Worm (Caenorhabditis elegans): Measurements from ENCODE around the gene R01E6.5.

DNA sequence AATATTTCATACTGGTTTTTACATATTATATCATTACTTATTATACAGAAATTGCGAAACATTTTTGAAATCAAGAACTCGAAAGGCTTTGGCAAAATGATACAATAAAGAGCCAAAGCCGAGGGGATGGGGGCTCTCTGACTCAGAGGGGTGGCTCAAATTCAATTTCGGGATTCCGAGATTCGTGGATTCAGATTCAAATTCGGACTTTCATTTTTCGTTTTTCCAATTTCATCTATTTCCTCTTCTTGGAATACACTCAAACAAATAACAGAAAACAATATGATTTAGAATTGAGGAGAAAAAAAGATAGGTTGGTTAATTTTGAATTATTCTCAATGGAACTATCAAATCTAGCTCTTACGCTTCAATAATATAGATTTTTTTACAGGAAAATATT lies 37.8 kb upstream of the R01E6.5 start:
- TF ChIP-seq hlh-1 (tag; optimal IDR thresholded peaks at IDR 0.05) (no peak), lsy-2 (tag; optimal IDR thresholded peaks at IDR 0.05) (no peak), sptf-1 (tag; optimal IDR thresholded peaks at IDR 0.05) (no peak), blmp-1 (tag; optimal IDR thresholded peaks at IDR 0.05) (no peak), nhr-12 (tag; optimal IDR thresholded peaks at IDR 0.05) (no peak)

Data from whole organism, mixed stage, embryonic.